Worm (Caenorhabditis elegans): ENCODE results near the gene irld-27.

DNA sequence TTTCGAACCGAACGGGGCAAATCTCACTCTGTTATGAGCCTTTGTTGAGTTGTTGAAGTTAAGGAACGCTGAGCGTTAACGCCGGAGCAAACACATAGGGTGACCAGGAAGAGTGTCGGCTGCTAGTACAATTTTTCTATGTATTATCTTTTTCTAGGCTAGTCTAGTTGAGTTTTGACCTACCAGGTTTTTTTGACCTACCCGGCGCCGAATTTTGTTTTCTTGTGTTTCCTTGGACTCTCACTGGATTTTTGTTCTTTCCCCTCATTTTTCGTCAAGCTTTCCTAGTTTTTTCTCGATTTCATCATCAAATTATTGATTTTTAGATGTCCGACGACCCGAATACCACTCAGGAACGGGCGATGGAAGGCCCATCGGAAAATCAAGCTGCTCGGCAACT is 49.4 kb downstream of the irld-27 start, which contains the start of gene T06D4.1:
- TF ChIP-seq dao-5 (tag; optimal IDR thresholded peaks at IDR 0.05) (no peak), W03F9.2 (tag; optimal IDR thresholded peaks at IDR 0.05) (no peak)

Data from whole organism, L4/young adult.